ENCODE assay signal across 4 worm cellular contexts in the genomic region with DNA sequence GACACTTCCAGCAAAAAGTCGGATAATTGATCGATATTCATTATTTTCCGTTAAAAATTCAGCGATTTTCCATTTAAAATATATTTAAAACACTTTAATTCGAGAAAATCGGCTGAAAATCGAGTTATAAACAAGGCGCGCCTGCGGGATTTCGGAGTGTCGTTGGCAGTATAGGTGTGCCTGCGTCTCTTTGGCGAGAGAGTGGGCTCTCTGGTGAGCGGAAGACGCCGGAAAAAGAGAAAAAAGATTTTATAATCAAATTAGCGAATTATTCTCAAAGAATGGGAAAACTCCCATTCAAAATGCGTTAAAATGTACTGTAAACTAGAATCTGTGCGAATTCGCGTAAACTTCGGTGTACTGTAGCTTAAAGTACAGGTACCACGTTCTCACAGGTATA.
A peak's percentile ranks its signal among the peaks of the same experiment; 100 is the strongest.
TF ChIP-seq lines count a peak whose summit lies in the region.

D1069.3 (minus strand) TSS at position 158 of the 400 bp plus-strand sequence.

TF ChIP-seq in whole organism, L2 larva, 48 proteins besides CTCF, POLR2A, EP300 and RAD21 (continues in another document):
- TF ChIP-seq ztf-1 (GFP tag; conservative IDR thresholded peaks at IDR 0.05; lab: Robert Waterston, UW) = no peak
- peak; percentile 6 for TF ChIP-seq lin-13 (GFP tag; optimal IDR thresholded peaks at IDR 0.05; lab: Kevin White, UChicago)
- TF ChIP-seq peb-1 (tag; optimal IDR thresholded peaks at IDR 0.05; lab: Kevin White, UChicago) = no peak
- TF ChIP-seq sem-4 (tag; optimal IDR thresholded peaks at IDR 0.05; lab: Kevin White, UChicago) = no peak
- TF ChIP-seq nhr-21 (tag; optimal IDR thresholded peaks at IDR 0.05; lab: Kevin White, UChicago) = no peak
- peak; percentile 36 for TF ChIP-seq crh-2 (tag; optimal IDR thresholded peaks at IDR 0.05; lab: Kevin White, UChicago)
- TF ChIP-seq lsy-2 (tag; optimal IDR thresholded peaks at IDR 0.05; lab: Kevin White, UChicago) = peak; percentile 29 to 59
- TF ChIP-seq elt-1 (tag; optimal IDR thresholded peaks at IDR 0.05; lab: Kevin White, UChicago) = no peak
- no peak for TF ChIP-seq ceh-82 (tag; optimal IDR thresholded peaks at IDR 0.05; lab: Kevin White, UChicago)
- TF ChIP-seq nhr-23 (tag; optimal IDR thresholded peaks at IDR 0.05; lab: Kevin White, UChicago) = no peak
- no peak for TF ChIP-seq sma-9 (GFP tag; optimal IDR thresholded peaks at IDR 0.05; lab: Kevin White, UChicago)
- TF ChIP-seq sma-9 (tag; optimal IDR thresholded peaks at IDR 0.05; lab: Kevin White, UChicago) = no peak
- peak; percentile 2 for TF ChIP-seq F13H6.1 (tag; optimal IDR thresholded peaks at IDR 0.05; lab: Kevin White, UChicago)
- no peak for TF ChIP-seq skn-1 (tag; optimal IDR thresholded peaks at IDR 0.05; lab: Kevin White, UChicago)
- TF ChIP-seq C34F6.9 (tag; optimal IDR thresholded peaks at IDR 0.05; lab: Kevin White, UChicago) = peak; percentile 49
- TF ChIP-seq fos-1 (tag; optimal IDR thresholded peaks at IDR 0.05; lab: Kevin White, UChicago) = no peak
- no peak for TF ChIP-seq nhr-10 (tag; optimal IDR thresholded peaks at IDR 0.05; lab: Kevin White, UChicago)
- TF ChIP-seq lin-11 (tag; optimal IDR thresholded peaks at IDR 0.05; lab: Kevin White, UChicago) = peak; percentile 34
- peak; percentile 58 for TF ChIP-seq unc-55 (GFP tag; optimal IDR thresholded peaks at IDR 0.05; lab: Kevin White, UChicago)
- no peak for TF ChIP-seq zag-1 (tag; optimal IDR thresholded peaks at IDR 0.05; lab: Kevin White, UChicago)
- TF ChIP-seq ceh-16 (tag; optimal IDR thresholded peaks at IDR 0.05; lab: Kevin White, UChicago) = no peak
- TF ChIP-seq gmeb-1 (tag; optimal IDR thresholded peaks at IDR 0.05; lab: Kevin White, UChicago) = peak; percentile 50
- no peak for TF ChIP-seq nhr-129 (tag; optimal IDR thresholded peaks at IDR 0.05; lab: Kevin White, UChicago)

TF ChIP-seq in whole organism, L4 larva, 104 proteins besides CTCF, POLR2A, EP300 and RAD21:
- TF ChIP-seq ces-1 (GFP tag; optimal IDR thresholded peaks at IDR 0.05; lab: Kevin White, UChicago) (peak; percentile 7), Y48G9A.11 (GFP tag; IDR thresholded peaks at IDR 0.05; lab: Robert Waterston, UW) (peak; percentile 99), T20F7.1 (GFP tag; optimal IDR thresholded peaks at IDR 0.05; lab: Kevin White, UChicago) (peak; percentile 97), lsy-2 (tag; optimal IDR thresholded peaks at IDR 0.05; lab: Kevin White, UChicago) (peak in 1 of 2 experiments; percentile 52), lin-13 (GFP tag; optimal IDR thresholded peaks at IDR 0.05; lab: Kevin White, UChicago) (no peak), hif-1 (tag; optimal IDR thresholded peaks at IDR 0.05; lab: Kevin White, UChicago) (no peak), dpl-1 (GFP tag; optimal IDR thresholded peaks at IDR 0.05; lab: Kevin White, UChicago) (peak; percentile 23)

TF ChIP-seq in whole organism, late embryonic, 69 proteins besides CTCF, POLR2A, EP300 and RAD21:
- TF ChIP-seq unc-42 (tag; optimal IDR thresholded peaks at IDR 0.05; lab: Kevin White, UChicago) (peak; percentile 79), nfya-1 (tag; optimal IDR thresholded peaks at IDR 0.05; lab: Kevin White, UChicago) (peak; percentile 11), ceh-19 (GFP tag; optimal IDR thresholded peaks at IDR 0.05; lab: Kevin White, UChicago) (no peak)

TF ChIP-seq in whole organism, mixed stage, embryonic, 35 proteins besides CTCF, POLR2A, EP300 and RAD21:
- TF ChIP-seq ham-2 (GFP tag; optimal IDR thresholded peaks at IDR 0.05; lab: Kevin White, UChicago) = no peak
- TF ChIP-seq nhr-12 (tag; optimal IDR thresholded peaks at IDR 0.05; lab: Kevin White, UChicago) = no peak
- no peak for TF ChIP-seq ceh-39 (tag; optimal IDR thresholded peaks at IDR 0.05; lab: Kevin White, UChicago)
- TF ChIP-seq hlh-1 (tag; optimal IDR thresholded peaks at IDR 0.05; lab: Kevin White, UChicago) = no peak
- no peak for TF ChIP-seq unc-120 (tag; optimal IDR thresholded peaks at IDR 0.05; lab: Kevin White, UChicago; ENCODE audit: poor library complexity, severe bottlenecking)
- TF ChIP-seq ces-1 (GFP tag; optimal IDR thresholded peaks at IDR 0.05; lab: Kevin White, UChicago) = peak; percentile 87
- TF ChIP-seq elt-3 (tag; optimal IDR thresholded peaks at IDR 0.05; lab: Kevin White, UChicago) = no peak
- TF ChIP-seq bed-3 (GFP tag; optimal IDR thresholded peaks at IDR 0.05; lab: Kevin White, UChicago) = no peak
- no peak for TF ChIP-seq nhr-76 (tag; optimal IDR thresholded peaks at IDR 0.05; lab: Kevin White, UChicago)
